Worm (Caenorhabditis elegans) whole organism, late embryonic: ENCODE measurements around the gene F59A6.11.

Experiments
- F13H6.1 ChIP-seq: sonication (generic microtip); optimal IDR thresholded peaks from 2 replicates; lab custom pipeline; 2016; ENCODE audit warnings: missing genetic modification characterization, missing compliant biosample characterization
- K02D7.2 ChIP-seq: sonication (generic microtip); optimal IDR thresholded peaks from 2 replicates; lab custom pipeline; 2017; ENCODE audit warnings: mild to moderate bottlenecking, missing genetic modification characterization, missing compliant biosample characterization
- ama-1 ChIP-seq: fragments of 150-350 bp; optimal IDR thresholded peaks from 2 replicates; lab custom pipeline; 2014
- ceh-18 ChIP-seq: sonication (generic microtip); optimal IDR thresholded peaks from 2 replicates; lab custom pipeline; 2016; ENCODE audit warnings: missing genetic modification characterization, missing compliant biosample characterization
- ceh-9 ChIP-seq: sonication (generic microtip); optimal IDR thresholded peaks from 2 replicates; lab custom pipeline; 2016; ENCODE audit warnings: mild to moderate bottlenecking, missing genetic modification characterization, inconsistent platforms, missing compliant biosample characterization
- dmd-4 ChIP-seq: sonication (generic microtip); optimal IDR thresholded peaks from 2 replicates; lab custom pipeline; 2016; ENCODE audit warnings: borderline replicate concordance, missing genetic modification characterization, missing compliant biosample characterization
- nhr-232 ChIP-seq: sonication (generic microtip); optimal IDR thresholded peaks from 2 replicates; lab custom pipeline; 2016; ENCODE audit warnings: missing genetic modification characterization, missing compliant biosample characterization
- pat-9 ChIP-seq: fragments of 200-800 bp; sonication (Bioruptor generic); optimal IDR thresholded peaks from 2 replicates; lab custom pipeline; 2018; ENCODE audit warnings: mild to moderate bottlenecking, missing genetic modification characterization, moderate library complexity, missing compliant biosample characterization
- pqm-1 ChIP-seq: sonication (generic microtip); optimal IDR thresholded peaks from 2 replicates; lab custom pipeline; 2016; ENCODE audit warnings: missing genetic modification characterization, missing compliant biosample characterization
- sox-4 ChIP-seq: sonication (generic microtip); optimal IDR thresholded peaks from 2 replicates; lab custom pipeline; 2017; ENCODE audit warnings: mild to moderate bottlenecking, missing genetic modification characterization, inconsistent platforms, missing compliant biosample characterization
- tbx-2 ChIP-seq: sonication (generic microtip); optimal IDR thresholded peaks from 2 replicates; lab custom pipeline; 2016; ENCODE audit warnings: missing genetic modification characterization, missing compliant biosample characterization
- unc-86 ChIP-seq: sonication (generic microtip); optimal IDR thresholded peaks from 2 replicates; lab custom pipeline; 2016; ENCODE audit warnings: missing genetic modification characterization, missing compliant biosample characterization

- TF ChIP-seq F13H6.1 (tag; lab: Kevin White, UChicago) = no peak
- TF ChIP-seq K02D7.2 (tag; lab: Kevin White, UChicago) = no peak
- no peak for TF ChIP-seq unc-86
- no peak for TF ChIP-seq dmd-4
- TF ChIP-seq ceh-9 = no peak
- TF ChIP-seq ama-1 = no peak
- TF ChIP-seq ceh-18 = no peak
- TF ChIP-seq nhr-232 (tag; lab: Kevin White, UChicago) = no peak
- no peak for TF ChIP-seq tbx-2 (tag; lab: Kevin White, UChicago)
- no peak for TF ChIP-seq pqm-1 (tag; lab: Kevin White, UChicago)
- TF ChIP-seq pat-9 (tag; lab: Kevin White, UChicago) = no peak
- TF ChIP-seq sox-4 = no peak
Observed at ce11 chrII:4981682-4982404, 16.7 kb downstream of the F59A6.11 start.
